Fruit fly (Drosophila melanogaster) whole organism, wandering third instar larva: Measurements from ENCODE around the gene ras.

Experiments
- Abd-B ChIP-seq: fragments of >200 bp; optimal IDR thresholded peaks from 2 replicates; lab custom pipeline; 2017; ENCODE audit warnings: missing biosample characterization, missing genetic modification characterization
- CG32264 ChIP-seq: fragments of 200-800 bp; sonication (Bioruptor generic); optimal IDR thresholded peaks from 2 replicates; lab custom pipeline; 2016; ENCODE audit warnings: missing biosample characterization, missing genetic modification characterization
- CG9705 ChIP-seq: fragments of 200-800 bp; sonication (Bioruptor generic); optimal IDR thresholded peaks from 2 replicates; lab custom pipeline; 2018; ENCODE audit warnings: missing biosample characterization, mild to moderate bottlenecking, missing genetic modification characterization
- CrebA ChIP-seq: fragments of 200-800 bp; sonication (Bioruptor generic); optimal IDR thresholded peaks from 2 replicates; lab custom pipeline; 2016; ENCODE audit warnings: missing biosample characterization, mild to moderate bottlenecking, missing genetic modification characterization, borderline replicate concordance
- Dfd ChIP-seq: fragments of >200 bp; optimal IDR thresholded peaks from 2 replicates; lab custom pipeline; 2017; ENCODE audit warnings: missing biosample characterization, missing genetic modification characterization
- Dif ChIP-seq: fragments of 200-275, 200-300 bp; sonication (Bioruptor generic); optimal IDR thresholded peaks from 2 replicates; lab custom pipeline; 2018; ENCODE audit warnings: missing biosample characterization, missing genetic modification characterization; ENCODE audit not compliant: partially characterized antibody
- GATAd ChIP-seq: sonication (Bioruptor generic); optimal IDR thresholded peaks from 2 replicates; lab custom pipeline; 2016; ENCODE audit warnings: missing biosample characterization, missing genetic modification characterization
- HLH106 ChIP-seq: fragments of 200-800 bp; optimal IDR thresholded peaks from 3 replicates; lab custom pipeline; 2019; ENCODE audit warnings: missing biosample characterization, mild to moderate bottlenecking, missing genetic modification characterization, moderate library complexity
- Hnf4 ChIP-seq: fragments of 200-800 bp; sonication (Bioruptor generic); optimal IDR thresholded peaks from 2 replicates; lab custom pipeline; 2016; ENCODE audit warnings: missing biosample characterization, mild to moderate bottlenecking, missing genetic modification characterization
- Hr78 ChIP-seq: fragments of >200 bp; optimal IDR thresholded peaks from 2 replicates; lab custom pipeline; 2017; ENCODE audit warnings: missing biosample characterization, missing genetic modification characterization
- Hr83 ChIP-seq: fragments of 200-300 bp; sonication (Bioruptor generic); optimal IDR thresholded peaks from 2 replicates; lab custom pipeline; 2016; ENCODE audit warnings: missing biosample characterization, mild to moderate bottlenecking, missing genetic modification characterization, moderate library complexity; ENCODE audit not compliant: poor library complexity, severe bottlenecking
- Jra ChIP-seq: sonication (Bioruptor generic); optimal IDR thresholded peaks from 2 replicates; lab custom pipeline; 2016; ENCODE audit warnings: missing biosample characterization, missing genetic modification characterization
- Mio ChIP-seq: sonication (Bioruptor generic); optimal IDR thresholded peaks from 2 replicates; lab custom pipeline; 2016; ENCODE audit warnings: missing biosample characterization, missing genetic modification characterization
- N ChIP-seq: fragments of >200 bp; optimal IDR thresholded peaks from 2 replicates; lab custom pipeline; 2018; ENCODE audit warnings: missing biosample characterization, missing external identifiers, missing genetic modification characterization
- OdsH ChIP-seq: fragments of 200-800 bp; sonication (Bioruptor generic); optimal IDR thresholded peaks from 2 replicates; lab custom pipeline; 2016; ENCODE audit warnings: missing biosample characterization, mild to moderate bottlenecking, missing genetic modification characterization
- Rel ChIP-seq, 2 experiments: fragments of 200-800 bp; sonication (Bioruptor generic) in 1 of 2; optimal IDR thresholded peaks; 2 replicates in 1 of 2; 3 replicates in 1 of 2; lab custom pipeline; 2016 to 2019; ENCODE audit warnings: mild to moderate bottlenecking in 2 of 2, missing biosample characterization in 2 of 2, missing genetic modification characterization in 2 of 2, moderate library complexity in 1 of 2
- Sp1 ChIP-seq: fragments of 200-800 bp; sonication (Bioruptor generic); optimal IDR thresholded peaks from 3 replicates; lab custom pipeline; 2019; ENCODE audit warnings: missing biosample characterization, mild to moderate bottlenecking, missing genetic modification characterization, moderate library complexity
- br ChIP-seq: fragments of 200-800 bp; sonication (Bioruptor generic); optimal IDR thresholded peaks from 2 replicates; lab custom pipeline; 2016; ENCODE audit warnings: missing biosample characterization, missing genetic modification characterization
- brk ChIP-seq: fragments of 200-800 bp; sonication (Bioruptor generic); optimal IDR thresholded peaks from 2 replicates; lab custom pipeline; 2016; ENCODE audit warnings: missing biosample characterization, mild to moderate bottlenecking, missing genetic modification characterization
- dl ChIP-seq, 2 experiments: fragments of 175-275, 200-275 bp in 1 of 2; fragments of 200-275 bp in 1 of 2; sonication (Bioruptor generic); optimal IDR thresholded peaks; lab custom pipeline; 2018; ENCODE audit warnings: mild to moderate bottlenecking in 2 of 2, missing biosample characterization in 2 of 2, missing genetic modification characterization in 2 of 2, moderate library complexity in 2 of 2; ENCODE audit not compliant: partially characterized antibody in 2 of 2, insufficient read depth in 1 of 2
- dmrt93B ChIP-seq: fragments of 200-800 bp; sonication (Bioruptor generic); optimal IDR thresholded peaks from 2 replicates; lab custom pipeline; 2018; ENCODE audit warnings: missing biosample characterization, mild to moderate bottlenecking, missing genetic modification characterization
- dsf ChIP-seq: sonication (Bioruptor generic); optimal IDR thresholded peaks from 2 replicates; lab custom pipeline; 2016; ENCODE audit warnings: missing biosample characterization, missing genetic modification characterization, borderline replicate concordance
- ey ChIP-seq: fragments of 200-800 bp; sonication (Bioruptor generic); optimal IDR thresholded peaks from 2 replicates; lab custom pipeline; 2016; ENCODE audit warnings: missing biosample characterization, missing genetic modification characterization
- foxo ChIP-seq, 2 experiments: fragments of 200-800 bp; sonication (Bioruptor generic); optimal IDR thresholded peaks; 2 replicates in 1 of 2; 3 replicates in 1 of 2; lab custom pipeline; 2016 to 2017; ENCODE audit warnings: missing biosample characterization in 2 of 2, missing genetic modification characterization in 2 of 2
- fru ChIP-seq: fragments of 200-800 bp; sonication (Bioruptor generic); optimal IDR thresholded peaks from 3 replicates; lab custom pipeline; 2016; ENCODE audit warnings: missing biosample characterization, mild to moderate bottlenecking, missing genetic modification characterization
- h ChIP-seq: fragments of 200-800 bp; sonication (Bioruptor generic); optimal IDR thresholded peaks from 3 replicates; lab custom pipeline; 2016; ENCODE audit warnings: missing biosample characterization, mild to moderate bottlenecking, missing genetic modification characterization
- jim ChIP-seq: fragments of 175-275, 200-325 bp; sonication (Bioruptor generic); optimal IDR thresholded peaks from 2 replicates; lab custom pipeline; 2016; ENCODE audit warnings: missing biosample characterization, mild to moderate bottlenecking, missing genetic modification characterization
- lola ChIP-seq: fragments of >200 bp; optimal IDR thresholded peaks from 2 replicates; lab custom pipeline; 2017; ENCODE audit warnings: missing biosample characterization, missing genetic modification characterization
- pan ChIP-seq: fragments of >200 bp; optimal IDR thresholded peaks from 2 replicates; lab custom pipeline; 2017
- psq ChIP-seq: fragments of 200-800 bp; sonication (Bioruptor generic); optimal IDR thresholded peaks from 3 replicates; lab custom pipeline; 2017; ENCODE audit warnings: missing biosample characterization, mild to moderate bottlenecking, missing genetic modification characterization, moderate library complexity
- rgr ChIP-seq: fragments of 200-800 bp; sonication (Bioruptor generic); optimal IDR thresholded peaks from 3 replicates; lab custom pipeline; 2016; ENCODE audit warnings: missing biosample characterization, mild to moderate bottlenecking, missing genetic modification characterization
- sage ChIP-seq: fragments of 200-800 bp; sonication (Bioruptor generic); optimal IDR thresholded peaks from 2 replicates; lab custom pipeline; 2016; ENCODE audit warnings: missing biosample characterization, mild to moderate bottlenecking, missing genetic modification characterization
- sv ChIP-seq: fragments of 200-800 bp; sonication (Bioruptor generic); optimal IDR thresholded peaks from 3 replicates; lab custom pipeline; 2016; ENCODE audit warnings: missing biosample characterization, missing genetic modification characterization
- tai ChIP-seq: sonication (Bioruptor generic); optimal IDR thresholded peaks from 2 replicates; lab custom pipeline; 2016; ENCODE audit warnings: missing biosample characterization, missing genetic modification characterization
- usp ChIP-seq: fragments of >200 bp; optimal IDR thresholded peaks from 2 replicates; lab custom pipeline; 2017; ENCODE audit warnings: missing biosample characterization, missing genetic modification characterization
- woc ChIP-seq: sonication (Bioruptor generic); optimal IDR thresholded peaks from 2 replicates; lab custom pipeline; 2016; ENCODE audit warnings: missing biosample characterization, mild to moderate bottlenecking, missing genetic modification characterization

The ras gene

dm6 chrX:10771856-10772592 is 27.7 kb downstream of the ras start, which contains the start of gene CG15211:
CG15211 (plus strand) TSS chrX:10772541.
- TF ChIP-seq Jra (no peak), HLH106 (tag; lab: Kevin White, UChicago) (peak; percentile 52), brk (GFP tag; lab: Kevin White, UChicago) (peak; percentile 11), usp (GFP tag; lab: Kevin White, UChicago) (no peak), br (peak; percentile 41), lola (GFP tag; lab: Kevin White, UChicago) (no peak), Mio (GFP tag; lab: Kevin White, UChicago) (no peak), sage (GFP tag; lab: Kevin White, UChicago) (no peak), Hr78 (GFP tag; lab: Kevin White, UChicago) (no peak), psq (GFP tag; lab: Kevin White, UChicago) (peak; percentile 49), dmrt93B (GFP tag; lab: Kevin White, UChicago) (peak; percentile 17), dl (GFP tag; optimal IDR thresholded peaks at IDR 0.05; lab: Kevin White, UChicago; ENCODE audit: insufficient read depth in 1 of 2, partially characterized antibody in 2 of 2) (peak in 1 of 2 experiments; percentile 39), woc (GFP tag; lab: Kevin White, UChicago) (peak; percentile 41), Dif (peak; percentile 59), fru (GFP tag; lab: Kevin White, UChicago) (peak; percentile 37), Abd-B (GFP tag; lab: Kevin White, UChicago) (no peak), sv (GFP tag; lab: Kevin White, UChicago) (peak; percentile 39), tai (GFP tag; lab: Kevin White, UChicago) (no peak), rgr (GFP tag; lab: Kevin White, UChicago) (peak; percentile 38), CG9705 (no peak), h (GFP tag; lab: Kevin White, UChicago) (peak; percentile 39), pan (lab: Kevin White, UChicago) (no peak), OdsH (GFP tag; lab: Kevin White, UChicago) (peak; percentile 26), N (no peak), Hnf4 (GFP tag; lab: Kevin White, UChicago) (peak; percentile 4), Dfd (no peak), foxo (GFP tag; optimal IDR thresholded peaks at IDR 0.05; lab: Kevin White, UChicago) (peak in 1 of 2 experiments; percentile 64), dsf (no peak), CG32264 (no peak), Rel (GFP tag; optimal IDR thresholded peaks at IDR 0.05; lab: Kevin White, UChicago) (peak; percentile 39), Rel (tag; optimal IDR thresholded peaks at IDR 0.05; lab: Kevin White, UChicago) (no peak), jim (GFP tag; lab: Kevin White, UChicago) (no peak), Sp1 (peak; percentile 50), CrebA (GFP tag; lab: Kevin White, UChicago) (no peak), GATAd (GFP tag; lab: Kevin White, UChicago) (no peak), ey (GFP tag; lab: Kevin White, UChicago) (peak; percentile 40)

DNA sequence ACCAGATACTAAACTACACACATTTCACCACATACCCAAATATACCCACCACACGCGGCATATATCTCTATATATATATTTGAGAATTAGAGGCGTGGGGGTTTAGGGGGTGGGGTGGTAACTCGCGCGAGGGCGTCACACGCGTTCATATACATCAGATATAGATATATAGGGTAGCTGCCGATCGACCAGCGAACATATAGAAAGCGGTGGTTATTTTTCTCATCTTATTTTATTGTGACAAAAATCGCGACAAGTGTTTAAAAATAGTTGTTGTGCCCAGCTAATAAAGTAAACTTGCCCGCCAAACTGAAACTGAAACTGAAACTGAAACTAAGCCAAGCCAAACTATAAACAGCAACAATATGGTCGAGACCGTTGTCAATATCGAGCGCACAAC is 28.3 kb downstream of the ras start:
- TF ChIP-seq foxo (GFP tag; optimal IDR thresholded peaks at IDR 0.05; lab: Kevin White, UChicago), result no peak
- TF ChIP-seq Hr83 (GFP tag; lab: Kevin White, UChicago), result no peak
- TF ChIP-seq Hnf4 (GFP tag; lab: Kevin White, UChicago), result no peak
- TF ChIP-seq rgr (GFP tag; lab: Kevin White, UChicago), result no peak
- TF ChIP-seq HLH106 (tag; lab: Kevin White, UChicago), result no peak
- no peak for TF ChIP-seq br
- TF ChIP-seq Jra, result no peak
- TF ChIP-seq dl (GFP tag; optimal IDR thresholded peaks at IDR 0.05; lab: Kevin White, UChicago; ENCODE audit: insufficient read depth in 1 of 2, partially characterized antibody in 2 of 2), result no peak
- TF ChIP-seq Abd-B (GFP tag; lab: Kevin White, UChicago), result no peak

DNA sequence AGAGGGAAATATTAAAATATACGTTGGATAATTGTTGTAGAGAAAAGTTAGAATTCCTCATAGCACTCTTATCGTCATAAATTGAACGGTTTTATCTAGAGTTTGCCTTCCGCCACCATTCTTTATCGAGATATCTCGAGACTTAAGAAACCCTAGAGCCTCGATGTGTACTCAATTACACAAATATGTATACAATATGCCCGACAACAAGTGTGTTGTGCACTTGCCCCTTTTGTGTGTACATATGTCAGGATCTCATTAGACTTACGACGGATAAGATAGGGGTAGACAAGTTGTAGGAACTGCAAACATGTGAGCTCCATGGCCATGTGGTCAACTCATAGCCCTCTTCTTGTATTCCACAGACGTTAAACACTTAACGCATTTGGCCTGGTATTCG is 29.3 kb downstream of the ras start:
- no peak for TF ChIP-seq CrebA (GFP tag; lab: Kevin White, UChicago)
- TF ChIP-seq Dif, result no peak
- TF ChIP-seq dsf, result no peak
- no peak for TF ChIP-seq sv (GFP tag; lab: Kevin White, UChicago)
- TF ChIP-seq dl (GFP tag; optimal IDR thresholded peaks at IDR 0.05; lab: Kevin White, UChicago; ENCODE audit: insufficient read depth in 1 of 2, partially characterized antibody in 2 of 2), result no peak
- no peak for TF ChIP-seq psq (GFP tag; lab: Kevin White, UChicago)
- no peak for TF ChIP-seq HLH106 (tag; lab: Kevin White, UChicago)
- no peak for TF ChIP-seq br
- no peak for TF ChIP-seq pan (lab: Kevin White, UChicago)
- no peak for TF ChIP-seq fru (GFP tag; lab: Kevin White, UChicago)
- TF ChIP-seq Mio (GFP tag; lab: Kevin White, UChicago), result no peak
- no peak for TF ChIP-seq dmrt93B (GFP tag; lab: Kevin White, UChicago)
- no peak for TF ChIP-seq Hr78 (GFP tag; lab: Kevin White, UChicago)
- TF ChIP-seq N, result no peak
